Fruit fly (Drosophila melanogaster): Measurements from ENCODE around the gene RNaseX25.

Gene RNaseX25

dm6 chr3L:8018665-8019070 lies 48.3 kb downstream of the RNaseX25 start (continued):
- TF ChIP-seq eyg (GFP tag; optimal IDR thresholded peaks at IDR 0.05): no peak
- no peak for TF ChIP-seq CG14014 (GFP tag; IDR thresholded peaks at IDR 0.05)
- no peak for TF ChIP-seq trem (tag; optimal IDR thresholded peaks at IDR 0.05)
- TF ChIP-seq Doc3 (GFP tag; IDR thresholded peaks at IDR 0.05; ENCODE audit: partially characterized antibody): no peak
- no peak for TF ChIP-seq hkb (optimal IDR thresholded peaks at IDR 0.05)
- TF ChIP-seq hkb (GFP tag; IDR thresholded peaks at IDR 0.05): peak; percentile 39; the same call in 1 of the 2 replicates
- TF ChIP-seq CG7963 (GFP tag; IDR thresholded peaks at IDR 0.05; ENCODE audit: partially characterized antibody): no peak
- TF ChIP-seq Vsx1 (GFP tag; optimal IDR thresholded peaks at IDR 0.05): peak; percentile 58
- peak; percentile 89 for TF ChIP-seq sens (GFP tag)
- no peak for TF ChIP-seq zen2 (GFP tag; IDR thresholded peaks at IDR 0.05; ENCODE audit: partially characterized antibody)
- peak; percentile 63 for TF ChIP-seq CG10431 (GFP tag; optimal IDR thresholded peaks at IDR 0.05)
- peak; percentile 31 for TF ChIP-seq kni (GFP tag; optimal IDR thresholded peaks at IDR 0.05)
- no peak for TF ChIP-seq dm (GFP tag; optimal IDR thresholded peaks at IDR 0.05)
- TF ChIP-seq ewg (GFP tag; optimal IDR thresholded peaks at IDR 0.05): no peak
- peak; percentile 61 for TF ChIP-seq sd (tag; optimal IDR thresholded peaks at IDR 0.05)
- TF ChIP-seq sug (tag; optimal IDR thresholded peaks at IDR 0.05): peak; percentile 71
- peak; percentile 56 for TF ChIP-seq CG17568 (GFP tag; optimal IDR thresholded peaks at IDR 0.05)
- no peak for TF ChIP-seq Myb (GFP tag; optimal IDR thresholded peaks at IDR 0.05)
- TF ChIP-seq Hr78 (GFP tag; optimal IDR thresholded peaks at IDR 0.05): peak in 1 of 2 experiments; percentile 33
- TF ChIP-seq CG6654 (GFP tag; optimal IDR thresholded peaks at IDR 0.05): no peak

Measured in whole organism, embryonic.